Worm (Caenorhabditis elegans): ENCODE data around the gene Y4C6B.4.

- no peak for TF ChIP-seq flt-1 (GFP tag; IDR thresholded peaks at IDR 0.05)
- no peak for TF ChIP-seq ztf-29 (GFP tag; IDR thresholded peaks at IDR 0.05)
- no peak for TF ChIP-seq klf-2 (GFP tag; conservative IDR thresholded peaks at IDR 0.05)
- TF ChIP-seq ref-1 (GFP tag; conservative IDR thresholded peaks at IDR 0.05) = no peak
- no peak for TF ChIP-seq T22C8.4 (GFP tag; IDR thresholded peaks at IDR 0.05)
- TF ChIP-seq cog-1 (tag; optimal IDR thresholded peaks at IDR 0.05) = no peak
- no peak for TF ChIP-seq med-1 (GFP tag; optimal IDR thresholded peaks at IDR 0.05; ENCODE audit: insufficient read depth)
These were observed 27.1 kb downstream of the Y4C6B.4 start, which contains the start of gene Y4C6B.7 for ce11 chrIV:5353364-5353763.

All from whole organism, midembryonic.